Fruit fly (Drosophila melanogaster): ENCODE measurements around the gene CG13082.

Gene CG13082

dm6 chr2L:19489997-19490461, 48.2 kb upstream of the CG13082 start, which contains the start of the genes CG10194 and CG18094 (continued):
- peak; percentile 28; the same call in 1 of the 2 replicates for TF ChIP-seq E2f2 (GFP tag; IDR thresholded peaks at IDR 0.05)
- no peak for TF ChIP-seq sd (tag; optimal IDR thresholded peaks at IDR 0.05)
- TF ChIP-seq Med (GFP tag), result peak; percentile 71
- TF ChIP-seq CG14050 (GFP tag; IDR thresholded peaks at IDR 0.05), result no peak
- TF ChIP-seq Atf6 (GFP tag; IDR thresholded peaks at IDR 0.05), result 0 out of 2 replicates have a peak, but pooled peaks have one; percentile 33
- TF ChIP-seq CG17912 (GFP tag; optimal IDR thresholded peaks at IDR 0.05), result no peak
- peak; percentile 34; the same call in 1 of the 2 replicates for TF ChIP-seq stc (GFP tag; IDR thresholded peaks at IDR 0.05)
- no peak for TF ChIP-seq HLH54F (GFP tag; optimal IDR thresholded peaks at IDR 0.05)
- peak; percentile 11; the same call in 1 of the 2 replicates for TF ChIP-seq CG9215 (GFP tag; IDR thresholded peaks at IDR 0.05)
- no peak for TF ChIP-seq cato (GFP tag; optimal IDR thresholded peaks at IDR 0.05; ENCODE audit: borderline replicate concordance)
- TF ChIP-seq NFAT (GFP tag; IDR thresholded peaks at IDR 0.05), result no peak
- peak; percentile 14 for TF ChIP-seq CG16815 (GFP tag; optimal IDR thresholded peaks at IDR 0.05)
- TF ChIP-seq amos (GFP tag; IDR thresholded peaks at IDR 0.05; ENCODE audit: partially characterized antibody), result peak; percentile 69; the same call in 1 of the 2 replicates
- TF ChIP-seq lbe (GFP tag; optimal IDR thresholded peaks at IDR 0.05), result no peak
- no peak for TF ChIP-seq Hr39 (optimal IDR thresholded peaks at IDR 0.05)
- TF ChIP-seq Neu2 (GFP tag; optimal IDR thresholded peaks at IDR 0.05; ENCODE audit: borderline replicate concordance), result no peak
- peak; percentile 19 for TF ChIP-seq mam (GFP tag; optimal IDR thresholded peaks at IDR 0.05)
- TF ChIP-seq MESR4 (GFP tag; optimal IDR thresholded peaks at IDR 0.05), result peak; percentile 35
- TF ChIP-seq BEAF-32 (GFP tag; optimal IDR thresholded peaks at IDR 0.05), result peak; percentile 66
- peak; percentile 74; the same call in 1 of the 2 replicates for TF ChIP-seq CG32532 (GFP tag; IDR thresholded peaks at IDR 0.05)
- TF ChIP-seq B-H1 (GFP tag; IDR thresholded peaks at IDR 0.05), result no peak; the same call in 2 of the 3 replicates
- TF ChIP-seq vvl (GFP tag; IDR thresholded peaks at IDR 0.05), result no peak
- no peak for TF ChIP-seq jigr1 (GFP tag; IDR thresholded peaks at IDR 0.05)
- no peak for TF ChIP-seq hb (GFP tag; IDR thresholded peaks at IDR 0.05; ENCODE audit: partially characterized antibody)
- peak; percentile 68 for TF ChIP-seq lilli (GFP tag; optimal IDR thresholded peaks at IDR 0.05)
- TF ChIP-seq grn (GFP tag; optimal IDR thresholded peaks at IDR 0.05), result no peak
- TF ChIP-seq Oaz (GFP tag; IDR thresholded peaks at IDR 0.05), result no peak
- peak; percentile 44 for TF ChIP-seq Dp (GFP tag; optimal IDR thresholded peaks at IDR 0.05)
- TF ChIP-seq E2f1 (GFP tag; IDR thresholded peaks at IDR 0.05), result 0 out of 2 replicates have a peak, but pooled peaks have one; percentile 24
- peak; percentile 38 for TF ChIP-seq phol (tag; optimal IDR thresholded peaks at IDR 0.05)
- peak; percentile 38 for TF ChIP-seq CG9727 (GFP tag; optimal IDR thresholded peaks at IDR 0.05)
- TF ChIP-seq CG15073 (GFP tag; optimal IDR thresholded peaks at IDR 0.05), result no peak
- no peak for TF ChIP-seq CG7928 (GFP tag; optimal IDR thresholded peaks at IDR 0.05)
- TF ChIP-seq knrl (GFP tag; IDR thresholded peaks at IDR 0.05; ENCODE audit: partially characterized antibody), result peak; percentile 50; the same call in 2 of the 3 replicates
- no peak for TF ChIP-seq Opbp (GFP tag; IDR thresholded peaks at IDR 0.05; ENCODE audit: partially characterized antibody)
- TF ChIP-seq chm (GFP tag; IDR thresholded peaks at IDR 0.05), result no peak
- peak; percentile 65 for TF ChIP-seq CG2120 (GFP tag; optimal IDR thresholded peaks at IDR 0.05)
- TF ChIP-seq Aef1 (GFP tag; IDR thresholded peaks at IDR 0.05), result 0 out of 3 replicates have a peak, but pooled peaks have one; percentile 31
- no peak for TF ChIP-seq CG5180 (GFP tag; optimal IDR thresholded peaks at IDR 0.05)
- no peak for TF ChIP-seq dimm (GFP tag; IDR thresholded peaks at IDR 0.05)
- peak; percentile 66 for TF ChIP-seq CG12391 (tag; optimal IDR thresholded peaks at IDR 0.05)
- TF ChIP-seq Ets97D (GFP tag; optimal IDR thresholded peaks at IDR 0.05), result peak; percentile 1
- no peak for TF ChIP-seq Hand (GFP tag; optimal IDR thresholded peaks at IDR 0.05)
- TF ChIP-seq Dek (tag; optimal IDR thresholded peaks at IDR 0.05), result peak; percentile 25
- no peak for TF ChIP-seq pnt (GFP tag; optimal IDR thresholded peaks at IDR 0.05)
- TF ChIP-seq D (optimal IDR thresholded peaks at IDR 0.05), result no peak
- no peak for TF ChIP-seq D (GFP tag; optimal IDR thresholded peaks at IDR 0.05)
- TF ChIP-seq CG6765 (GFP tag; optimal IDR thresholded peaks at IDR 0.05), result no peak
- TF ChIP-seq unpg (GFP tag; optimal IDR thresholded peaks at IDR 0.05), result no peak
- TF ChIP-seq sim (GFP tag; IDR thresholded peaks at IDR 0.05), result no peak
- no peak for TF ChIP-seq CG31224 (GFP tag; IDR thresholded peaks at IDR 0.05)
